Worm (Caenorhabditis elegans) whole organism, L1 larva: ENCODE measurements around the gene C56G2.4.

Source experiments
- C16A3.4 ChIP-seq: fragments of 150-350 bp; optimal IDR thresholded peaks from 2 replicates; lab custom pipeline; 2014; ENCODE audit warnings: missing biosample characterization, missing genetic modification characterization
- aly-2 ChIP-seq: fragments of 150-350 bp; optimal IDR thresholded peaks from 2 replicates; lab custom pipeline; 2014; ENCODE audit warnings: missing biosample characterization, missing genetic modification characterization
- ces-1 ChIP-seq: fragments of 150-350 bp; optimal IDR thresholded peaks from 2 replicates; lab custom pipeline; 2014; ENCODE audit warnings: missing biosample characterization, missing genetic modification reagents, missing genetic modification characterization
- fkh-10 ChIP-seq: sonication (generic microtip); optimal IDR thresholded peaks from 2 replicates; lab custom pipeline; 2017; ENCODE audit warnings: missing biosample characterization, missing genetic modification reagents, missing genetic modification characterization
- jun-1 ChIP-seq: fragments of 150-350 bp; optimal IDR thresholded peaks from 2 replicates; lab custom pipeline; 2014; ENCODE audit warnings: missing biosample characterization, missing genetic modification reagents, missing genetic modification characterization
- nhr-237 ChIP-seq: fragments of 150-350 bp; optimal IDR thresholded peaks from 2 replicates; lab custom pipeline; 2014; ENCODE audit warnings: missing biosample characterization, missing genetic modification characterization
- skn-1 ChIP-seq: fragments of 150-350 bp; optimal IDR thresholded peaks from 2 replicates; lab custom pipeline; 2014; ENCODE audit warnings: missing biosample characterization, missing genetic modification characterization
- unc-130 ChIP-seq: fragments of 150-350 bp; optimal IDR thresholded peaks from 2 replicates; lab custom pipeline; 2017; ENCODE audit warnings: missing biosample characterization, missing genetic modification characterization, inconsistent platforms
- unc-30 ChIP-seq: sonication (generic microtip); optimal IDR thresholded peaks from 2 replicates; lab custom pipeline; 2017; ENCODE audit warnings: missing biosample characterization, missing genetic modification characterization
- ztf-4 ChIP-seq: fragments of 150-350 bp; optimal IDR thresholded peaks from 2 replicates; lab custom pipeline; 2014; ENCODE audit warnings: missing biosample characterization, missing genetic modification characterization

- TF ChIP-seq unc-30 (tag; lab: Kevin White, UChicago), result no peak
- TF ChIP-seq nhr-237 (tag; lab: Kevin White, UChicago), result no peak
- no peak for TF ChIP-seq fkh-10 (GFP tag; lab: Kevin White, UChicago)
- TF ChIP-seq aly-2, result no peak
- TF ChIP-seq ces-1, result no peak
- TF ChIP-seq unc-130, result no peak
- no peak for TF ChIP-seq C16A3.4
- no peak for TF ChIP-seq jun-1
- no peak for TF ChIP-seq skn-1 (tag; lab: Kevin White, UChicago)
- no peak for TF ChIP-seq ztf-4 (tag; lab: Kevin White, UChicago)
These were observed 16.0 kb upstream of the C56G2.4 start for ce11 chrIII:6315515-6315914.
